Fruit fly (Drosophila melanogaster): Measurements from ENCODE around the gene ifc.

- no peak for TF ChIP-seq CG4318 (GFP tag; optimal IDR thresholded peaks at IDR 0.05)
- TF ChIP-seq CG8632 (GFP tag; optimal IDR thresholded peaks at IDR 0.05): no peak
Observed at dm6 chr2L:5963251-5963650, 22.9 kb upstream of the ifc start.
